Fruit fly (Drosophila melanogaster): ENCODE data around the gene CG17991.

CG17991 gene

DNA sequence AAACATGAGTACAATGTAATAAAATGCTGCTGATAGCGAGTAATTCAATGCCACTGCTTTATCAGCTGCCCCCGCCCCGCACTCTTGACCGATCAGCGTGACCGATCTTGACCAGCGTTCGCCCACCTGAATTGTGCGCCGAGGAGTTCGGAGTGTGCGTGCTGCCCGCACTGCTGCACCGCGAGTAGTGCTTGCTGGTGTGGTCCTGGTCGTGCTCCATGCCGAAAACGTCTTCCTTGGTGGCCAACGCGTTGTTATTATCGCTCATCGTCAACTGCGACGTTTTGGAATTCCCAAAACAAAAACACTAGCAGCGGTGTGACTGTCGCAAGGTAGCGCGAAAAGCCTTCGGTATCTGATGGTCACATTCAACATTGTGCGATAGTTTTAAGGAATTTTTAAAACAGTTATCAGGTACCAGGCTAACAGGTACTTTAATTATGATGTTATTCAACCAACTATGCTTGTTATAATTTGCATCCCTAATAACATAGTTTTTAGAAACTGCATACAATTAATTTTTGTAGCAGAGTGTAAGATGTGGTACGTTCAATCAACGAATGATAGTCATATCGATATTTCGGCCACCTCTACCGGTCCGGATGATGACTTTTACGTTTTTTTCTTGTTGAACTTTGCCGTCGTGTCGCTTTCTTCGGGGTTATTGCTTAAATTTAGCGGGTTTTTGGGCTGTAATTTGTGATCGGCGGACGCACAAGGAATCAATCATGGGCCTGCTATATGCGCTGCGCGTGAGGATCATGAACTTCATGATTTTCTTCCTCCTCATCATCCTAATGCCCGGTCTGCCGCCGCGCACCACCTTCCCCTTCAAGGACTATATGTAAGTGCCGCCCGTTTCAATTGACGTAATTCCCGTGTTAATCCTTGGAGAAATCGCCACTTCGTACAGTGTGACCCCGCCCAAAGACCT is 47.4 kb downstream of the CG17991 start, which contains the start of the genes bigmax and Hmu (continued):
- peak; percentile 56 for TF ChIP-seq da (GFP tag; optimal IDR thresholded peaks at IDR 0.05)
- TF ChIP-seq maf-S (GFP tag; optimal IDR thresholded peaks at IDR 0.05), result peak; percentile 84
- peak; percentile 51 for TF ChIP-seq salm (tag; optimal IDR thresholded peaks at IDR 0.05)
- peak; percentile 79 for TF ChIP-seq klu (GFP tag; IDR thresholded peaks at IDR 0.05)
- peak; percentile 88 for TF ChIP-seq bbx (GFP tag; IDR thresholded peaks at IDR 0.05; ENCODE audit: partially characterized antibody)
- no peak for TF ChIP-seq h (optimal IDR thresholded peaks at IDR 0.05)
- TF ChIP-seq CG2129 (GFP tag; IDR thresholded peaks at IDR 0.05; ENCODE audit: partially characterized antibody), result peak; percentile 87
- TF ChIP-seq az2 (GFP tag; optimal IDR thresholded peaks at IDR 0.05), result peak; percentile 77
- TF ChIP-seq CG4424 (GFP tag; optimal IDR thresholded peaks at IDR 0.05), result peak; percentile 81
- no peak for TF ChIP-seq Kr (GFP tag; optimal IDR thresholded peaks at IDR 0.05)
- peak; percentile 73 for TF ChIP-seq oc (tag; optimal IDR thresholded peaks at IDR 0.05)
- TF ChIP-seq CG3838 (GFP tag; optimal IDR thresholded peaks at IDR 0.05), result peak; percentile 69
- TF ChIP-seq fd64A (GFP tag; optimal IDR thresholded peaks at IDR 0.05), result no peak
- peak; percentile 85 for TF ChIP-seq CoRest (tag; optimal IDR thresholded peaks at IDR 0.05)
- peak; percentile 63 for TF ChIP-seq CG17385 (GFP tag; optimal IDR thresholded peaks at IDR 0.05)
- TF ChIP-seq chn (GFP tag; optimal IDR thresholded peaks at IDR 0.05), result peak; percentile 79
- TF ChIP-seq sqz (GFP tag; optimal IDR thresholded peaks at IDR 0.05), result peak; percentile 83
- TF ChIP-seq caup (GFP tag; optimal IDR thresholded peaks at IDR 0.05; ENCODE audit: severe bottlenecking), result peak; percentile 81
- TF ChIP-seq zen2 (GFP tag; IDR thresholded peaks at IDR 0.05; ENCODE audit: partially characterized antibody), result peak; percentile 81; the same call in 2 of the 3 replicates
- TF ChIP-seq D19B (GFP tag; optimal IDR thresholded peaks at IDR 0.05), result peak; percentile 53
- TF ChIP-seq al (GFP tag; IDR thresholded peaks at IDR 0.05), result peak; percentile 79
- peak; percentile 62 for TF ChIP-seq nau (GFP tag; optimal IDR thresholded peaks at IDR 0.05)
- peak; percentile 80 for TF ChIP-seq stwl (tag; optimal IDR thresholded peaks at IDR 0.05)
- TF ChIP-seq ERR (GFP tag; optimal IDR thresholded peaks at IDR 0.05), result peak; percentile 86
- peak; percentile 83 for TF ChIP-seq CG10267 (tag; optimal IDR thresholded peaks at IDR 0.05)
- peak; percentile 76 for TF ChIP-seq CG3163 (GFP tag; optimal IDR thresholded peaks at IDR 0.05)
- no peak for TF ChIP-seq fru (optimal IDR thresholded peaks at IDR 0.05)
- peak; percentile 85 for TF ChIP-seq Bgb (GFP tag; IDR thresholded peaks at IDR 0.05; ENCODE audit: partially characterized antibody)
- TF ChIP-seq pum (GFP tag; optimal IDR thresholded peaks at IDR 0.05), result peak; percentile 85
- TF ChIP-seq CG6791 (GFP tag; IDR thresholded peaks at IDR 0.05; ENCODE audit: partially characterized antibody), result peak; percentile 84; the same call in 2 of the 3 replicates
- no peak for TF ChIP-seq D (optimal IDR thresholded peaks at IDR 0.05)
- peak; percentile 53 for TF ChIP-seq D (GFP tag; optimal IDR thresholded peaks at IDR 0.05)
- peak; percentile 82 for TF ChIP-seq CG17328 (GFP tag; IDR thresholded peaks at IDR 0.05)
- TF ChIP-seq CG3847 (GFP tag; IDR thresholded peaks at IDR 0.05), result peak; percentile 89
- TF ChIP-seq YL-1 (GFP tag; optimal IDR thresholded peaks at IDR 0.05), result peak; percentile 94
- peak; percentile 87 for TF ChIP-seq her (GFP tag; optimal IDR thresholded peaks at IDR 0.05)
- peak; percentile 63; the same call in 1 of the 2 replicates for TF ChIP-seq CG1024 (GFP tag; IDR thresholded peaks at IDR 0.05)
- TF ChIP-seq CG34224 (GFP tag; IDR thresholded peaks at IDR 0.05; ENCODE audit: partially characterized antibody), result peak; percentile 94
- peak; percentile 72 for TF ChIP-seq CG4730 (GFP tag; IDR thresholded peaks at IDR 0.05)
- no peak for TF ChIP-seq Lpt (GFP tag; optimal IDR thresholded peaks at IDR 0.05)
- peak; percentile 87 for TF ChIP-seq Chrac-16 (GFP tag; optimal IDR thresholded peaks at IDR 0.05)
- no peak for TF ChIP-seq yki (optimal IDR thresholded peaks at IDR 0.05)
- TF ChIP-seq Oaz (GFP tag; IDR thresholded peaks at IDR 0.05), result peak; percentile 72
- TF ChIP-seq slp2 (GFP tag; optimal IDR thresholded peaks at IDR 0.05), result peak; percentile 73
- TF ChIP-seq chif (GFP tag; optimal IDR thresholded peaks at IDR 0.05), result peak; percentile 87 to 89
- peak; percentile 58; the same call in 1 of the 3 replicates for TF ChIP-seq C15 (GFP tag; IDR thresholded peaks at IDR 0.05)
- TF ChIP-seq chm (GFP tag; IDR thresholded peaks at IDR 0.05), result peak; percentile 81
- TF ChIP-seq CG30020 (tag; optimal IDR thresholded peaks at IDR 0.05), result peak; percentile 70
- peak; percentile 64 for TF ChIP-seq NK7.1 (GFP tag; optimal IDR thresholded peaks at IDR 0.05)
